Worm (Caenorhabditis elegans) whole organism, mixed stage, embryonic: Measurements from ENCODE around the gene F08G12.11.

Source experiments
- M03D4.4 ChIP-seq: sonication (generic microtip); optimal IDR thresholded peaks from 2 replicates; lab custom pipeline; 2017; ENCODE audit warnings: mild to moderate bottlenecking, missing genetic modification characterization, missing compliant biosample characterization
- bed-3 ChIP-seq: fragments of 200-800 bp; sonication (Bioruptor generic); optimal IDR thresholded peaks from 3 replicates; lab custom pipeline; 2018; ENCODE audit warnings: mild to moderate bottlenecking, missing genetic modification characterization, moderate library complexity, missing compliant biosample characterization
- blmp-1 ChIP-seq: fragments of 150-350 bp; optimal IDR thresholded peaks from 2 replicates; lab custom pipeline; 2014; ENCODE audit warnings: missing biosample characterization, missing genetic modification characterization
- ceh-39 ChIP-seq: fragments of 150-350 bp; optimal IDR thresholded peaks from 2 replicates; lab custom pipeline; 2014; ENCODE audit warnings: missing biosample characterization, missing genetic modification characterization
- ceh-43 ChIP-seq: fragments of 200-800 bp; sonication (Bioruptor generic); optimal IDR thresholded peaks from 2 replicates; lab custom pipeline; 2018; ENCODE audit warnings: mild to moderate bottlenecking, missing genetic modification characterization, moderate library complexity, missing compliant biosample characterization
- ceh-83 ChIP-seq: fragments of 200-800 bp; sonication (Bioruptor generic); optimal IDR thresholded peaks from 2 replicates; lab custom pipeline; 2018; ENCODE audit warnings: mild to moderate bottlenecking, missing genetic modification characterization, missing compliant biosample characterization
- cnd-1 ChIP-seq: fragments of 200-800 bp; sonication (Bioruptor generic); optimal IDR thresholded peaks from 2 replicates; lab custom pipeline; 2018; ENCODE audit warnings: mild to moderate bottlenecking, missing genetic modification characterization, missing compliant biosample characterization
- drap-1 ChIP-seq: fragments of 200-800 bp; sonication (Bioruptor generic); optimal IDR thresholded peaks from 3 replicates; lab custom pipeline; 2018; ENCODE audit warnings: mild to moderate bottlenecking, missing genetic modification characterization, missing compliant biosample characterization
- elt-1 ChIP-seq: sonication (generic microtip); optimal IDR thresholded peaks from 2 replicates; lab custom pipeline; 2017; ENCODE audit warnings: missing genetic modification characterization, mild to moderate bottlenecking, missing compliant biosample characterization, antibody characterized with exemption, moderate library complexity, borderline replicate concordance; ENCODE audit not compliant: insufficient read depth
- elt-3 ChIP-seq: fragments of 150-350 bp; optimal IDR thresholded peaks from 2 replicates; lab custom pipeline; 2014; ENCODE audit warnings: missing biosample characterization, missing genetic modification characterization
- flh-1 ChIP-seq: fragments of 200-800 bp; sonication (Bioruptor generic); optimal IDR thresholded peaks from 2 replicates; lab custom pipeline; 2018; ENCODE audit warnings: mild to moderate bottlenecking, missing genetic modification characterization, moderate library complexity, missing compliant biosample characterization
- ham-2 ChIP-seq: fragments of 200-800 bp; sonication (Bioruptor generic); optimal IDR thresholded peaks from 2 replicates; lab custom pipeline; 2018; ENCODE audit warnings: mild to moderate bottlenecking, missing genetic modification characterization, missing compliant biosample characterization
- lin-13 ChIP-seq: fragments of 150-350 bp; optimal IDR thresholded peaks from 2 replicates; lab custom pipeline; 2014; ENCODE audit warnings: missing biosample characterization, missing genetic modification characterization
- lsy-2 ChIP-seq: fragments of 150-350 bp; optimal IDR thresholded peaks from 2 replicates; lab custom pipeline; 2014; ENCODE audit warnings: missing biosample characterization, missing genetic modification characterization
- mab-5 ChIP-seq: fragments of 150-350 bp; optimal IDR thresholded peaks from 2 replicates; lab custom pipeline; 2014; ENCODE audit warnings: missing biosample characterization, missing genetic modification characterization
- mep-1 ChIP-seq: fragments of 150-350 bp; optimal IDR thresholded peaks from 2 replicates; lab custom pipeline; 2017; ENCODE audit warnings: missing biosample characterization, missing genetic modification reagents, missing genetic modification characterization, inconsistent platforms
- mls-2 ChIP-seq: sonication (generic microtip); optimal IDR thresholded peaks from 2 replicates; lab custom pipeline; 2016; ENCODE audit warnings: mild to moderate bottlenecking, missing genetic modification characterization, moderate library complexity, missing compliant biosample characterization
- nhr-12 ChIP-seq: fragments of 150-350 bp; optimal IDR thresholded peaks from 2 replicates; lab custom pipeline; 2014; ENCODE audit warnings: missing biosample characterization, missing genetic modification characterization
- nhr-2 ChIP-seq: fragments of 150-350 bp; optimal IDR thresholded peaks from 2 replicates; lab custom pipeline; 2014; ENCODE audit warnings: missing biosample characterization, missing genetic modification characterization
- nhr-237 ChIP-seq: fragments of 150-350 bp; optimal IDR thresholded peaks from 2 replicates; lab custom pipeline; 2014; ENCODE audit warnings: missing biosample characterization, missing genetic modification characterization
- nhr-28 ChIP-seq: fragments of 150-350 bp; optimal IDR thresholded peaks from 2 replicates; lab custom pipeline; 2014; ENCODE audit warnings: missing biosample characterization, missing genetic modification characterization
- nhr-76 ChIP-seq: sonication (generic microtip); optimal IDR thresholded peaks from 2 replicates; lab custom pipeline; 2017; ENCODE audit warnings: missing biosample characterization, missing genetic modification characterization
- pha-4 ChIP-seq: fragments of 150-350 bp; optimal IDR thresholded peaks from 2 replicates; lab custom pipeline; 2018; ENCODE audit warnings: missing biosample characterization, missing genetic modification reagents, missing genetic modification characterization
- sem-2 ChIP-seq: fragments of 200-800 bp; sonication (Bioruptor generic); optimal IDR thresholded peaks from 2 replicates; lab custom pipeline; 2018; ENCODE audit warnings: mild to moderate bottlenecking, missing genetic modification characterization, missing compliant biosample characterization
- snpc-4 ChIP-seq: fragments of 150-350 bp; optimal IDR thresholded peaks from 2 replicates; lab custom pipeline; 2014; ENCODE audit warnings: missing biosample characterization, missing genetic modification characterization
- sptf-1 ChIP-seq: sonication (generic microtip); optimal IDR thresholded peaks from 2 replicates; lab custom pipeline; 2017; ENCODE audit warnings: mild to moderate bottlenecking, missing genetic modification characterization, moderate library complexity, missing compliant biosample characterization
- tbx-8 ChIP-seq: fragments of 200-800 bp; sonication (Bioruptor generic); optimal IDR thresholded peaks from 2 replicates; lab custom pipeline; 2018; ENCODE audit warnings: mild to moderate bottlenecking, missing genetic modification characterization, moderate library complexity, missing compliant biosample characterization
- unc-120 ChIP-seq: sonication (generic microtip); optimal IDR thresholded peaks from 2 replicates; lab custom pipeline; 2017; ENCODE audit warnings: missing genetic modification characterization, missing compliant biosample characterization; ENCODE audit not compliant: poor library complexity, severe bottlenecking
- unc-39 ChIP-seq: fragments of 150-350 bp; optimal IDR thresholded peaks from 2 replicates; lab custom pipeline; 2014; ENCODE audit warnings: missing biosample characterization, missing genetic modification characterization
- unc-62 ChIP-seq: fragments of 150-350 bp; optimal IDR thresholded peaks from 2 replicates; lab custom pipeline; 2014; ENCODE audit warnings: missing biosample characterization, missing genetic modification reagents, missing genetic modification characterization

F08G12.11 gene

DNA sequence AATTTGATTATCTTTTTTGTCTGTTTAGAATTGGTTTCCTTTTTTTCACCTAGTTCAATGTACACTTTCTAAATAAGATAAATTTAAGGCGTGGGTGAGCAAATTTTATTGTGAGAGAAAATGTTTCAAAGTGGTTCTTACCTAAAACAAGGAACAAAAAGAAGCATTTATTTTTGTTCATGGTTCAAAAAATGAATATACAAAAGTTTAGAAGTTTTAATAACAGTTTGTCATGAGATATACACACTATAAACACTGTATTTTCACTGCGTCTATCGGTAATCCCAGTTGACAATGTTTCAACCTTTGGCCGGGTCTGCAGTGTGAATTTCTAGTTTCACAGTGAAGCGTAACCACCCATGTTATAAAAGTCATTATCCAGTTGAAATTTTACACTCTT is at the start of gene F08G12.11:
Gene F08G12.11 (minus strand): TSS at position 181 of the 400 bp plus-strand sequence.
- TF ChIP-seq snpc-4 (tag; lab: Kevin White, UChicago): no peak
- no peak for TF ChIP-seq sptf-1
- no peak for TF ChIP-seq mls-2 (tag; lab: Kevin White, UChicago)
- TF ChIP-seq nhr-28: no peak
- no peak for TF ChIP-seq ceh-43 (GFP tag; lab: Kevin White, UChicago)
- no peak for TF ChIP-seq bed-3 (GFP tag; lab: Kevin White, UChicago)
- no peak for TF ChIP-seq pha-4 (tag; lab: Kevin White, UChicago)
- no peak for TF ChIP-seq tbx-8 (GFP tag; lab: Kevin White, UChicago)
- TF ChIP-seq sem-2 (GFP tag; lab: Kevin White, UChicago): no peak
- TF ChIP-seq ceh-39 (tag; lab: Kevin White, UChicago): no peak
- no peak for TF ChIP-seq blmp-1 (tag; lab: Kevin White, UChicago)
- no peak for TF ChIP-seq drap-1
- TF ChIP-seq mep-1 (tag; lab: Kevin White, UChicago): no peak
- TF ChIP-seq nhr-76 (tag; lab: Kevin White, UChicago): no peak
- TF ChIP-seq lsy-2 (tag; lab: Kevin White, UChicago): no peak
- TF ChIP-seq elt-3 (tag; lab: Kevin White, UChicago): no peak
- no peak for TF ChIP-seq nhr-237
- no peak for TF ChIP-seq flh-1 (GFP tag; lab: Kevin White, UChicago)
- TF ChIP-seq unc-39 (tag; lab: Kevin White, UChicago): no peak
- TF ChIP-seq, all 35 proteins: peak for 0

DNA sequence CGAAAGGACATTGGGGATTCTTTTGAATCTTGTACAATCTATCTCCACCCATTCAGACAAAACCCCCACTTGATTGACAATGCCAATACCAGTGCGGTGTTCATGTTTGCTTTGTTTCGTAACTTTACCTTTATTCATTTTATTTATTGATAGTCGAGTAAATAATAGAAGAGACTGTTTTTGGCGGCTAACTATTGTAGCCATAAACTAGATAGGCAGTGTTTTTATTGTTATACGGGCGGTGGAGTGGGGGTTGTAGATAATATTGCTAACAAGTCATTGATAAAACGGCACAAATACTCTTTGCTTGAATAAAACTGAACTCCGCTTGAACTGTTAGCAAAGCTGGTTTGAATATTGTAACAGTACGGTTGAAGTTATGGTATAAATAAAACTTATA is 49.5 kb upstream of the F08G12.11 start:
- TF ChIP-seq ceh-43 (GFP tag; lab: Kevin White, UChicago) (no peak), nhr-2 (tag; lab: Kevin White, UChicago) (no peak), sem-2 (GFP tag; lab: Kevin White, UChicago) (no peak), nhr-28 (no peak), elt-1 (tag; lab: Kevin White, UChicago) (no peak), nhr-76 (tag; lab: Kevin White, UChicago) (no peak), unc-120 (tag; lab: Kevin White, UChicago) (no peak), ham-2 (GFP tag; lab: Kevin White, UChicago) (no peak), flh-1 (GFP tag; lab: Kevin White, UChicago) (no peak), elt-3 (tag; lab: Kevin White, UChicago) (no peak), mab-5 (tag; lab: Kevin White, UChicago) (no peak), unc-62 (GFP tag; lab: Kevin White, UChicago) (no peak), lin-13 (tag; lab: Kevin White, UChicago) (no peak), nhr-12 (no peak), drap-1 (no peak), unc-39 (tag; lab: Kevin White, UChicago) (no peak), ceh-83 (GFP tag; lab: Kevin White, UChicago) (no peak), ceh-39 (tag; lab: Kevin White, UChicago) (no peak)

DNA sequence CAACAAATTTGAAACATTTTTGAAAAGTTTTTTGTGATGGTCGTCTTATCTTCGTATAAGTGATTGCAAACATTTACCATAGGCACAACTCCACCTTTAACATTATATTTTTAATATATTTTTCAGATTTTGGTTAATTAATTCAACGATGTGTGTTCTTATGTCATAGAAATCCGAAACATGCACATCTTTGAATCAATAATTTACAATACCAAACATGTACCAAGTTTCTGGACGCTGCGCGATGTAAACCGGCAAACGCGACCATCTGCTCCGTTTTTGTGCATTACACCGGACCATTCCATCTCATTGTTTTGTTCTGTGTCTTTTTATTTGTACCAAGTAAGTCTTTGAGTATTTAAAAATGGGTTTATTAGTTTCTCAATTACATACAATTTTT is 42.1 kb upstream of the F08G12.11 start, which contains the start of gene pgp-4:
Gene pgp-4 (plus strand): TSS at position 301 of the 400 bp plus-strand sequence.
- TF ChIP-seq nhr-76 (tag; lab: Kevin White, UChicago) (no peak), flh-1 (GFP tag; lab: Kevin White, UChicago) (no peak), mls-2 (tag; lab: Kevin White, UChicago) (no peak), nhr-2 (tag; lab: Kevin White, UChicago) (no peak), nhr-237 (no peak), elt-1 (tag; lab: Kevin White, UChicago) (no peak), M03D4.4 (tag; lab: Kevin White, UChicago) (no peak), snpc-4 (tag; lab: Kevin White, UChicago) (no peak), unc-120 (tag; lab: Kevin White, UChicago) (no peak), bed-3 (GFP tag; lab: Kevin White, UChicago) (no peak), unc-62 (GFP tag; lab: Kevin White, UChicago) (no peak), ham-2 (GFP tag; lab: Kevin White, UChicago) (no peak), sptf-1 (no peak), unc-39 (tag; lab: Kevin White, UChicago) (no peak)
- TF ChIP-seq, all 35 proteins: peak for 0

DNA sequence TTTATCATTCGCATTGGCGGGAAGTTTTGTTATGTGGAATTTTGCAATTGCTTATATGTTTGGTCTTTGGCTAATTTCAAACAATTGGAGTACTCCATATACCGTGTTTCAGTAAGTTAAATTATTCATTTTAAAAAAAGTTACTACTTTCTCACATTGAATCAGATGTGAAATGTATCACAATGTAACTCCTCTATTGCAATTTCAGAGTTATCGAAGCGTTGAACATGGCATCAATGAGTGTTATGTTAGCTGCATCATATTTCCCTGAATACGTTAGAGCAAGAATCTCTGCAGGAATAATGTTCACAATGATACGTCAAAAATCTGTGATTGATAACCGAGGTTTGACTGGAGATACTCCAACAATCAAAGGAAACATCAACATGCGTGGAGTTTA is 40.5 kb upstream of the F08G12.11 start:
- TF ChIP-seq sptf-1 (no peak), mls-2 (tag; lab: Kevin White, UChicago) (no peak), cnd-1 (tag; lab: Kevin White, UChicago) (no peak), lsy-2 (tag; lab: Kevin White, UChicago) (no peak), sem-2 (GFP tag; lab: Kevin White, UChicago) (no peak), flh-1 (GFP tag; lab: Kevin White, UChicago) (no peak)
